Worm (Caenorhabditis elegans): ENCODE results near the gene F46C3.2.

DNA sequence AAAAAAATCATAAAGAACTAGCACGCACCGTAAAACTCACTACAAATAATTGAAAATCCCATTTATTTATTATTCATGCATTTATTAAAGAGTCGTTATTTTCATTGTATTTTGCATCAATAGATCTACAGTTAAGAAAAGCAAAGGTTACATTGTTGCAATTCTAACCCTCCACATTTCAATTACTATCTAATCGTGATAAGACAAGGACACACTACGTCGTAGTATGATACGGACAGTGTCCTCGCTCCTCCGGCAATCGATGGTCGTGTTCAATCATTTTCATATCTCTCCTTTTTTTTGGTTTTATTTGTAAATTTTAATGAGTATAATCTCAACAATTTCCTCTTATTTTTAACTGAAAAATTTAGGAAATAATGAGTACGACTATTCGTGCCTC, 25.6 kb downstream of the F46C3.2 start, which contains the start of gene prx-12:
- TF ChIP-seq C08G9.2 (tag; optimal IDR thresholded peaks at IDR 0.05): no peak
- no peak for TF ChIP-seq pqm-1 (tag; optimal IDR thresholded peaks at IDR 0.05)
- no peak for TF ChIP-seq unc-42 (tag; optimal IDR thresholded peaks at IDR 0.05)
- TF ChIP-seq unc-86 (tag; optimal IDR thresholded peaks at IDR 0.05): no peak
- TF ChIP-seq tbx-2 (tag; optimal IDR thresholded peaks at IDR 0.05): no peak
- no peak for TF ChIP-seq ama-1 (optimal IDR thresholded peaks at IDR 0.05)
- no peak for TF ChIP-seq ceh-18 (tag; optimal IDR thresholded peaks at IDR 0.05)
- no peak for TF ChIP-seq hlh-6 (tag; optimal IDR thresholded peaks at IDR 0.05)
- no peak for TF ChIP-seq ceh-6 (GFP tag; optimal IDR thresholded peaks at IDR 0.05)
- TF ChIP-seq ceh-22 (tag; optimal IDR thresholded peaks at IDR 0.05): no peak
- TF ChIP-seq unc-3 (GFP tag; conservative IDR thresholded peaks at IDR 0.05): no peak
- TF ChIP-seq unc-3 (tag; optimal IDR thresholded peaks at IDR 0.05): no peak
- no peak for TF ChIP-seq unc-55 (GFP tag; optimal IDR thresholded peaks at IDR 0.05)

All from whole organism, late embryonic.